Fruit fly (Drosophila melanogaster): ENCODE results near the gene mip130.

Gene mip130

dm6 chrX:1877107-1877736 is 30.8 kb upstream of the mip130 start, which contains the start of the genes CG14817 and CG14805 (continued):
- peak; percentile 81 for TF ChIP-seq CG12299 (tag; optimal IDR thresholded peaks at IDR 0.05)
- TF ChIP-seq toy (GFP tag; IDR thresholded peaks at IDR 0.05) = no peak
- no peak for TF ChIP-seq CG1602 (GFP tag; optimal IDR thresholded peaks at IDR 0.05)
- peak; percentile 19 for TF ChIP-seq CG12744 (GFP tag; optimal IDR thresholded peaks at IDR 0.05)
- no peak for TF ChIP-seq CG12155 (GFP tag; optimal IDR thresholded peaks at IDR 0.05)
- TF ChIP-seq Mad (GFP tag; optimal IDR thresholded peaks at IDR 0.05) = peak; percentile 43
- no peak for TF ChIP-seq lov (optimal IDR thresholded peaks at IDR 0.05)
- TF ChIP-seq lov (GFP tag; IDR thresholded peaks at IDR 0.05) = peak; percentile 71; the same call in 1 of the 3 replicates
- peak; percentile 19; the same call in 1 of the 3 replicates for TF ChIP-seq row (GFP tag; IDR thresholded peaks at IDR 0.05)
- peak; percentile 74 for TF ChIP-seq CG15601 (tag; optimal IDR thresholded peaks at IDR 0.05)
- TF ChIP-seq jigr1 (GFP tag; IDR thresholded peaks at IDR 0.05) = no peak
- peak; percentile 63 for TF ChIP-seq CG10979 (tag; optimal IDR thresholded peaks at IDR 0.05)
- no peak for TF ChIP-seq CG8478 (optimal IDR thresholded peaks at IDR 0.05)
- TF ChIP-seq CG1647 (GFP tag; optimal IDR thresholded peaks at IDR 0.05) = peak; percentile 52
- TF ChIP-seq Dp (GFP tag; optimal IDR thresholded peaks at IDR 0.05) = peak; percentile 27
- TF ChIP-seq wor (GFP tag; IDR thresholded peaks at IDR 0.05) = no peak
- TF ChIP-seq CG8924 (tag; optimal IDR thresholded peaks at IDR 0.05) = peak; percentile 68
- TF ChIP-seq Jarid2 (GFP tag; optimal IDR thresholded peaks at IDR 0.05) = no peak
- TF ChIP-seq prd (optimal IDR thresholded peaks at IDR 0.05) = no peak
- no peak for TF ChIP-seq prd (GFP tag; IDR thresholded peaks at IDR 0.05)
- no peak for TF ChIP-seq CG15479 (GFP tag; optimal IDR thresholded peaks at IDR 0.05)
- TF ChIP-seq Dad (GFP tag; optimal IDR thresholded peaks at IDR 0.05) = peak; percentile 7
- peak; percentile 64 for TF ChIP-seq sob (GFP tag; IDR thresholded peaks at IDR 0.05)
- TF ChIP-seq ken (GFP tag; IDR thresholded peaks at IDR 0.05) = 0 out of 3 replicates have a peak, but pooled peaks have one; percentile 40
- TF ChIP-seq knrl (GFP tag; IDR thresholded peaks at IDR 0.05; ENCODE audit: partially characterized antibody) = 0 out of 3 replicates have a peak, but pooled peaks have one; percentile 27
- no peak for TF ChIP-seq CG5953 (GFP tag; IDR thresholded peaks at IDR 0.05)
- peak; percentile 94 for TF ChIP-seq CG34376 (GFP tag; optimal IDR thresholded peaks at IDR 0.05)
- peak; percentile 57 for TF ChIP-seq E2f2 (GFP tag; IDR thresholded peaks at IDR 0.05)
- peak; percentile 93 for TF ChIP-seq Fer1 (GFP tag; optimal IDR thresholded peaks at IDR 0.05)
- no peak for TF ChIP-seq Sox102F (GFP tag; optimal IDR thresholded peaks at IDR 0.05)
- TF ChIP-seq dmrt99B (tag; optimal IDR thresholded peaks at IDR 0.05) = no peak
- TF ChIP-seq disco-r (GFP tag; optimal IDR thresholded peaks at IDR 0.05) = peak; percentile 15
- peak; percentile 31 for TF ChIP-seq ftz-f1 (GFP tag; optimal IDR thresholded peaks at IDR 0.05)
- no peak for TF ChIP-seq Dbx (GFP tag; IDR thresholded peaks at IDR 0.05)
- peak; percentile 93 for TF ChIP-seq caup (GFP tag; optimal IDR thresholded peaks at IDR 0.05; ENCODE audit: severe bottlenecking)
- no peak for TF ChIP-seq CG11696 (GFP tag; IDR thresholded peaks at IDR 0.05)
- TF ChIP-seq Usf (GFP tag; optimal IDR thresholded peaks at IDR 0.05) = peak; percentile 26
- no peak for TF ChIP-seq jing (GFP tag; optimal IDR thresholded peaks at IDR 0.05)
- no peak for TF ChIP-seq abd-A (tag; optimal IDR thresholded peaks at IDR 0.05)
- no peak for TF ChIP-seq danr (GFP tag; IDR thresholded peaks at IDR 0.05)
- no peak for TF ChIP-seq CG1792 (GFP tag; optimal IDR thresholded peaks at IDR 0.05)
- no peak for TF ChIP-seq CG31388 (GFP tag; optimal IDR thresholded peaks at IDR 0.05)
- no peak for TF ChIP-seq CG6254 (GFP tag; optimal IDR thresholded peaks at IDR 0.05)
- TF ChIP-seq pb (GFP tag; optimal IDR thresholded peaks at IDR 0.05) = peak; percentile 2
- peak; percentile 58 for TF ChIP-seq CG16813 (GFP tag; IDR thresholded peaks at IDR 0.05; ENCODE audit: partially characterized antibody)
- peak; percentile 84 for TF ChIP-seq HHEX (GFP tag; optimal IDR thresholded peaks at IDR 0.05)
- no peak for TF ChIP-seq bowl (GFP tag; IDR thresholded peaks at IDR 0.05)
- no peak for TF ChIP-seq CG7745 (tag; optimal IDR thresholded peaks at IDR 0.05)
- TF ChIP-seq sug (tag; optimal IDR thresholded peaks at IDR 0.05) = peak; percentile 72
- TF ChIP-seq CG14014 (GFP tag; IDR thresholded peaks at IDR 0.05) = peak; percentile 22; the same call in 1 of the 2 replicates
- TF ChIP-seq Antp (GFP tag; optimal IDR thresholded peaks at IDR 0.05) = no peak
